Worm (Caenorhabditis elegans): ENCODE measurements around the gene gst-24.

Gene gst-24

ce11 chrII:13574395-13574794 is 36.8 kb downstream of the gst-24 start:
- TF ChIP-seq nhr-77 (tag; optimal IDR thresholded peaks at IDR 0.05) (no peak), ama-1 (optimal IDR thresholded peaks at IDR 0.05) (no peak), sem-4 (tag; optimal IDR thresholded peaks at IDR 0.05) (no peak), ztf-1 (GFP tag; conservative IDR thresholded peaks at IDR 0.05) (no peak), nhr-12 (tag; optimal IDR thresholded peaks at IDR 0.05) (no peak), nhr-21 (tag; optimal IDR thresholded peaks at IDR 0.05) (no peak), fos-1 (tag; optimal IDR thresholded peaks at IDR 0.05) (no peak), elt-1 (tag; optimal IDR thresholded peaks at IDR 0.05) (no peak), peb-1 (tag; optimal IDR thresholded peaks at IDR 0.05) (no peak), blmp-1 (tag; optimal IDR thresholded peaks at IDR 0.05; ENCODE audit: insufficient read depth) (no peak), unc-55 (GFP tag; optimal IDR thresholded peaks at IDR 0.05) (no peak), unc-39 (tag; optimal IDR thresholded peaks at IDR 0.05) (no peak)

- TF ChIP-seq nhr-237 (tag; optimal IDR thresholded peaks at IDR 0.05), result no peak
- TF ChIP-seq crh-2 (tag; optimal IDR thresholded peaks at IDR 0.05), result no peak
- TF ChIP-seq unc-62 (GFP tag; optimal IDR thresholded peaks at IDR 0.05), result no peak
- TF ChIP-seq elt-3 (tag; optimal IDR thresholded peaks at IDR 0.05), result no peak
- no peak for TF ChIP-seq ztf-1 (GFP tag; conservative IDR thresholded peaks at IDR 0.05)
- TF ChIP-seq sma-9 (GFP tag; optimal IDR thresholded peaks at IDR 0.05), result no peak
- TF ChIP-seq sma-9 (tag; optimal IDR thresholded peaks at IDR 0.05), result no peak
- TF ChIP-seq nhr-23 (tag; optimal IDR thresholded peaks at IDR 0.05), result no peak
- no peak for TF ChIP-seq ceh-82 (tag; optimal IDR thresholded peaks at IDR 0.05)
- no peak for TF ChIP-seq sma-3 (GFP tag; optimal IDR thresholded peaks at IDR 0.05)
- TF ChIP-seq nhr-129 (tag; optimal IDR thresholded peaks at IDR 0.05), result no peak
- no peak for TF ChIP-seq C34F6.9 (tag; optimal IDR thresholded peaks at IDR 0.05)
- TF ChIP-seq aly-2 (tag; optimal IDR thresholded peaks at IDR 0.05), result no peak
- no peak for TF ChIP-seq unc-55 (GFP tag; optimal IDR thresholded peaks at IDR 0.05)
- TF ChIP-seq unc-39 (tag; optimal IDR thresholded peaks at IDR 0.05), result no peak
- TF ChIP-seq peb-1 (tag; optimal IDR thresholded peaks at IDR 0.05), result no peak
- no peak for TF ChIP-seq lin-39 (tag; optimal IDR thresholded peaks at IDR 0.05)
- no peak for TF ChIP-seq nhr-6 (tag; optimal IDR thresholded peaks at IDR 0.05)
Measured at ce11 chrII:13567871-13568270, 43.3 kb downstream of the gst-24 start, which contains the start of gene Y48E1B.3. TSS of gene Y48E1B.3 (minus strand) at chrII:13567971.

- TF ChIP-seq aly-2 (tag; optimal IDR thresholded peaks at IDR 0.05) (no peak), peb-1 (tag; optimal IDR thresholded peaks at IDR 0.05) (no peak), sma-3 (GFP tag; optimal IDR thresholded peaks at IDR 0.05) (no peak), R02D3.7 (tag; optimal IDR thresholded peaks at IDR 0.05) (no peak)
Measured at ce11 chrII:13560553-13560952, 50.6 kb downstream of the gst-24 start.
